Fruit fly (Drosophila melanogaster): Measurements from ENCODE around the gene CG7110.

Gene CG7110

dm6 chr2L:13366109-13366747, 32.6 kb upstream of the CG7110 start, which contains the start of the genes Nnp-1 and Grx3 (continued):
- TF ChIP-seq Usf (GFP tag; optimal IDR thresholded peaks at IDR 0.05) (no peak), CG13296 (GFP tag; optimal IDR thresholded peaks at IDR 0.05) (no peak), Nf-YA (GFP tag; IDR thresholded peaks at IDR 0.05) (no peak), jigr1 (GFP tag; IDR thresholded peaks at IDR 0.05) (no peak), CG11247 (GFP tag; IDR thresholded peaks at IDR 0.05) (no peak), gcm (GFP tag; optimal IDR thresholded peaks at IDR 0.05) (no peak), pros (GFP tag; optimal IDR thresholded peaks at IDR 0.05) (no peak), tap (tag; optimal IDR thresholded peaks at IDR 0.05) (no peak), CG9727 (GFP tag; optimal IDR thresholded peaks at IDR 0.05) (no peak), chif (GFP tag; optimal IDR thresholded peaks at IDR 0.05) (no peak), schlank (tag; optimal IDR thresholded peaks at IDR 0.05) (no peak), CG4854 (GFP tag; optimal IDR thresholded peaks at IDR 0.05) (no peak), CG3065 (GFP tag; optimal IDR thresholded peaks at IDR 0.05) (no peak), run (tag; optimal IDR thresholded peaks at IDR 0.05) (no peak), jumu (GFP tag; optimal IDR thresholded peaks at IDR 0.05) (no peak), lbe (GFP tag; optimal IDR thresholded peaks at IDR 0.05) (no peak), unc-4 (GFP tag; IDR thresholded peaks at IDR 0.05; ENCODE audit: partially characterized antibody) (no peak), stwl (tag; optimal IDR thresholded peaks at IDR 0.05) (peak; percentile 49), CG18476 (GFP tag; optimal IDR thresholded peaks at IDR 0.05) (no peak), HHEX (GFP tag; optimal IDR thresholded peaks at IDR 0.05) (no peak), Doc2 (GFP tag; IDR thresholded peaks at IDR 0.05) (no peak), NfI (GFP tag; optimal IDR thresholded peaks at IDR 0.05) (peak; percentile 59), CG8765 (GFP tag; IDR thresholded peaks at IDR 0.05) (no peak), disco-r (GFP tag; optimal IDR thresholded peaks at IDR 0.05) (no peak), wdn (GFP tag; IDR thresholded peaks at IDR 0.05) (peak; percentile 20; the same call in 1 of the 2 replicates), Ets97D (GFP tag; optimal IDR thresholded peaks at IDR 0.05) (peak; percentile 18), D (optimal IDR thresholded peaks at IDR 0.05) (no peak), D (GFP tag; optimal IDR thresholded peaks at IDR 0.05) (peak; percentile 6), Bteb2 (GFP tag; optimal IDR thresholded peaks at IDR 0.05) (no peak), CG3995 (GFP tag; optimal IDR thresholded peaks at IDR 0.05) (no peak), CG16813 (GFP tag; IDR thresholded peaks at IDR 0.05; ENCODE audit: partially characterized antibody) (no peak), CG13894 (tag; optimal IDR thresholded peaks at IDR 0.05) (no peak), tll (GFP tag; optimal IDR thresholded peaks at IDR 0.05) (peak in 1 of 2 experiments; percentile 57), CG9609 (GFP tag; optimal IDR thresholded peaks at IDR 0.05) (no peak), CG13775 (GFP tag; optimal IDR thresholded peaks at IDR 0.05) (peak; percentile 44), C15 (GFP tag; IDR thresholded peaks at IDR 0.05) (no peak), gsb (GFP tag; IDR thresholded peaks at IDR 0.05) (no peak), CG1647 (GFP tag; optimal IDR thresholded peaks at IDR 0.05) (no peak), CG34376 (GFP tag; optimal IDR thresholded peaks at IDR 0.05) (no peak), CG17912 (GFP tag; optimal IDR thresholded peaks at IDR 0.05) (no peak), CG2129 (GFP tag; IDR thresholded peaks at IDR 0.05; ENCODE audit: partially characterized antibody) (no peak), CG7928 (GFP tag; optimal IDR thresholded peaks at IDR 0.05) (peak; percentile 44), CG11085 (GFP tag; IDR thresholded peaks at IDR 0.05) (no peak), esg (GFP tag; conservative IDR thresholded peaks at IDR 0.05) (0 out of 2 replicates have a peak, but pooled peaks have one; percentile 29), Med (GFP tag) (peak; percentile 81), Dbx (GFP tag; IDR thresholded peaks at IDR 0.05) (peak; percentile 16; the same call in 1 of the 3 replicates), chinmo (GFP tag; IDR thresholded peaks at IDR 0.05; ENCODE audit: partially characterized antibody) (no peak), sisA (GFP tag; IDR thresholded peaks at IDR 0.05) (peak; percentile 19; the same call in 1 of the 2 replicates), ara (GFP tag; IDR thresholded peaks at IDR 0.05) (no peak), z (GFP tag; IDR thresholded peaks at IDR 0.05) (no peak)
